Worm (Caenorhabditis elegans): ENCODE measurements around the gene ZK637.4.
"Not testable (repeated sequence)": the region's sequence is repeated elsewhere in the genome, so short reads cannot be mapped to it uniquely, and the experiment has no call there.

DNA sequence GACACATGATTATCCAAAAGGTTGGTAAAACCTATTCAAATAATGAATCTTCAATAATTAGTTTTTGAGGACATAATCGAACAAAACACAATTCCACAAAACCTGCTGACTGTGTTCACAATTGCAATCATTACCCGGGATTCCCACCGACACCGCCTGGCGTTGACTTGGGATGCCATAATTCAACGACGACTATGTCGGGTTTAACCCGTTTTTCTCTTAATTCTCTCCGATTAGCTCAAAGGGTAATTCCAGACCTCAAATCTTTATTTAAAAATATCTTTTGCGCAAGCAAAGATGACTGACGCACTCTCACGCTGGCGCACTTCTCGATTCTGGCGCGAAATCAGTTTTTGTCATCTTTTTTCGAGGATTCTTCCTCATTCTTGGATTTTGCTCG, 41.2 kb upstream of the ZK637.4 start:
- TF ChIP-seq B0035.1 (tag; optimal IDR thresholded peaks at IDR 0.05); dpl-1 (GFP tag; optimal IDR thresholded peaks at IDR 0.05): not testable (repeated sequence)
